Fruit fly (Drosophila melanogaster) whole organism, embryonic: ENCODE results near the gene CG6034.

Source experiments
- Adf1 ChIP-seq: fragments of 200-800 bp; sonication (Bioruptor generic); IDR thresholded peaks from 2 replicates; pipeline ENCODE4 v1.3.6; 2022; ENCODE audit warnings: missing biosample characterization, missing genetic modification characterization
- CG10267 ChIP-seq: fragments of 200-800 bp; sonication (Bioruptor generic); optimal IDR thresholded peaks from 2 replicates; lab custom pipeline; 2018; ENCODE audit warnings: missing biosample characterization, mild to moderate bottlenecking, missing genetic modification characterization, moderate library complexity
- CG10321 ChIP-seq: fragments of 200-800 bp; sonication (Bioruptor generic); IDR thresholded peaks from 2 replicates; pipeline ENCODE4 v1.3.6; 2022; ENCODE audit warnings: missing biosample characterization, missing genetic modification characterization
- CG11247 ChIP-seq: fragments of 200-800 bp; sonication (Bioruptor generic); IDR thresholded peaks from 2 replicates; pipeline ENCODE4 v1.3.6; 2022; ENCODE audit warnings: missing biosample characterization, missing genetic modification characterization
- CG12299 ChIP-seq: fragments of 200-800 bp; sonication (Bioruptor generic); optimal IDR thresholded peaks from 2 replicates; lab custom pipeline; 2018; ENCODE audit warnings: missing biosample characterization, mild to moderate bottlenecking, missing genetic modification characterization
- CG13123 ChIP-seq: fragments of 200-800 bp; sonication (Bioruptor generic); optimal IDR thresholded peaks from 2 replicates; lab custom pipeline; 2016; ENCODE audit warnings: missing biosample characterization, missing genetic modification characterization
- CG14860 ChIP-seq: fragments of 200-800 bp; sonication (Bioruptor generic); IDR thresholded peaks from 3 replicates; pipeline ENCODE4 v1.3.6; 2022; ENCODE audit warnings: missing biosample characterization, missing genetic modification characterization; ENCODE audit not compliant: partially characterized antibody
- CG15011 ChIP-seq: fragments of 200-800 bp; sonication (Bioruptor generic); optimal IDR thresholded peaks from 3 replicates; lab custom pipeline; 2018; ENCODE audit warnings: missing biosample characterization, mild to moderate bottlenecking, missing genetic modification characterization
- CG15269 ChIP-seq: fragments of 200-800 bp; sonication (Bioruptor generic); optimal IDR thresholded peaks from 2 replicates; lab custom pipeline; 2018; ENCODE audit warnings: missing biosample characterization, mild to moderate bottlenecking, missing genetic modification characterization, moderate library complexity
- CG17385 ChIP-seq: fragments of 200-800 bp; sonication (Bioruptor generic); optimal IDR thresholded peaks from 3 replicates; lab custom pipeline; 2018; ENCODE audit warnings: missing biosample characterization, mild to moderate bottlenecking, missing genetic modification characterization
- CG17568 ChIP-seq: fragments of 200-800 bp; sonication (Bioruptor generic); optimal IDR thresholded peaks from 2 replicates; lab custom pipeline; 2018; ENCODE audit warnings: missing biosample characterization, mild to moderate bottlenecking, missing genetic modification characterization, moderate library complexity
- CG17912 ChIP-seq: fragments of 200-800 bp; sonication (Bioruptor generic); optimal IDR thresholded peaks from 2 replicates; lab custom pipeline; 2018; ENCODE audit warnings: missing biosample characterization, mild to moderate bottlenecking, missing genetic modification characterization
- CG30403 ChIP-seq: fragments of 200-800 bp; sonication (Bioruptor generic); optimal IDR thresholded peaks from 3 replicates; lab custom pipeline; 2016; ENCODE audit warnings: missing biosample characterization, missing genetic modification characterization
- CG32767 ChIP-seq: fragments of 200-800 bp; sonication (Bioruptor generic); IDR thresholded peaks from 2 replicates; pipeline ENCODE4 v1.3.6; 2022; ENCODE audit warnings: missing biosample characterization, missing genetic modification characterization
- CG32772 ChIP-seq: fragments of 200-800 bp; sonication (Bioruptor generic); IDR thresholded peaks from 2 replicates; pipeline ENCODE4 v1.3.6; 2022; ENCODE audit warnings: missing biosample characterization, missing genetic modification characterization
- CG3281 ChIP-seq: fragments of 200-800 bp; sonication (Bioruptor generic); optimal IDR thresholded peaks from 3 replicates; lab custom pipeline; 2017; ENCODE audit warnings: missing biosample characterization, mild to moderate bottlenecking, missing genetic modification characterization
- CG4404 ChIP-seq: fragments of 200-800 bp; sonication (Bioruptor generic); IDR thresholded peaks from 2 replicates; pipeline ENCODE4 v1.3.6; 2022; ENCODE audit warnings: missing biosample characterization, missing genetic modification characterization
- CG6175 ChIP-seq: fragments of 200-800 bp; sonication (Bioruptor generic); IDR thresholded peaks from 3 replicates; pipeline ENCODE4 v1.3.6; 2022; ENCODE audit warnings: missing biosample characterization, missing genetic modification characterization
- CG6689 ChIP-seq: fragments of 200-800 bp; sonication (Bioruptor generic); IDR thresholded peaks from 2 replicates; pipeline ENCODE4 v1.3.6; 2022; ENCODE audit warnings: missing biosample characterization, missing genetic modification characterization
- CG6765 ChIP-seq: fragments of 200-800 bp; sonication (Bioruptor generic); optimal IDR thresholded peaks from 3 replicates; lab custom pipeline; 2017; ENCODE audit warnings: missing biosample characterization, mild to moderate bottlenecking, missing genetic modification characterization
- CG6791 ChIP-seq: fragments of 200-800 bp; sonication (Bioruptor generic); IDR thresholded peaks from 3 replicates; pipeline ENCODE4 v1.3.6; 2022; ENCODE audit warnings: missing biosample characterization, missing genetic modification characterization; ENCODE audit not compliant: partially characterized antibody
- CG7357 ChIP-seq: fragments of 200-800 bp; sonication (Bioruptor generic); IDR thresholded peaks from 3 replicates; pipeline ENCODE4 v1.3.6; 2022; ENCODE audit warnings: missing biosample characterization, missing genetic modification characterization
- CG7987 ChIP-seq: fragments of 200-800 bp; sonication (Bioruptor generic); optimal IDR thresholded peaks from 2 replicates; lab custom pipeline; 2018; ENCODE audit warnings: missing biosample characterization, mild to moderate bottlenecking, missing genetic modification characterization, moderate library complexity
- CG8281 ChIP-seq: fragments of 200-800 bp; sonication (Bioruptor generic); optimal IDR thresholded peaks from 2 replicates; lab custom pipeline; 2018; ENCODE audit warnings: missing biosample characterization, mild to moderate bottlenecking, missing genetic modification characterization, moderate library complexity
- CG8478 ChIP-seq: fragments of >200 bp; optimal IDR thresholded peaks from 2 replicates; lab custom pipeline; 2018
- CrebB ChIP-seq: fragments of 200-800 bp; sonication (Bioruptor generic); optimal IDR thresholded peaks from 3 replicates; lab custom pipeline; 2018; ENCODE audit warnings: missing biosample characterization, mild to moderate bottlenecking, missing genetic modification characterization
- D ChIP-seq, 2 experiments: fragments of 200-800 bp in 1 of 2; fragments of >200 bp in 1 of 2; sonication (Bioruptor generic) in 1 of 2; optimal IDR thresholded peaks; 2 replicates in 1 of 2; 3 replicates in 1 of 2; lab custom pipeline; 2017; ENCODE audit warnings: mild to moderate bottlenecking in 1 of 2, missing biosample characterization in 1 of 2, missing genetic modification characterization in 1 of 2, missing genetic modification reagents in 1 of 2
- Fer3 ChIP-seq: fragments of 200-800 bp; sonication (Bioruptor generic); optimal IDR thresholded peaks from 2 replicates; lab custom pipeline; 2018; ENCODE audit warnings: missing biosample characterization, mild to moderate bottlenecking, missing genetic modification characterization, moderate library complexity
- Hr51 ChIP-seq, 2 experiments: fragments of 200-800 bp; sonication (Bioruptor generic); optimal IDR thresholded peaks; 2 replicates in 1 of 2; 3 replicates in 1 of 2; lab custom pipeline; 2016 to 2018; ENCODE audit warnings: missing biosample characterization in 2 of 2, missing genetic modification characterization in 2 of 2, mild to moderate bottlenecking in 1 of 2, moderate library complexity in 1 of 2
- Hsf ChIP-seq: fragments of 200-800 bp; sonication (Bioruptor generic); optimal IDR thresholded peaks from 3 replicates; lab custom pipeline; 2016; ENCODE audit warnings: missing biosample characterization, missing genetic modification characterization
- Kr ChIP-seq: fragments of 200-800 bp; sonication (Bioruptor generic); optimal IDR thresholded peaks from 2 replicates; lab custom pipeline; 2017; ENCODE audit warnings: missing biosample characterization, mild to moderate bottlenecking, missing genetic modification characterization
- Mrtf ChIP-seq: fragments of 200-800 bp; sonication (Bioruptor generic); IDR thresholded peaks from 3 replicates; pipeline ENCODE4 v1.3.6; 2022; ENCODE audit warnings: missing biosample characterization, missing genetic modification characterization
- Poxn ChIP-seq: fragments of 200-800 bp; sonication (Bioruptor generic); IDR thresholded peaks from 2 replicates; pipeline ENCODE4 v1.3.6; 2022; ENCODE audit warnings: missing biosample characterization, missing genetic modification characterization
- Sin3A ChIP-seq: fragments of >200 bp; optimal IDR thresholded peaks from 2 replicates; lab custom pipeline; 2018
- Sry-δ ChIP-seq: fragments of 200-800 bp; sonication (Bioruptor generic); optimal IDR thresholded peaks from 2 replicates; lab custom pipeline; 2016; ENCODE audit warnings: missing biosample characterization, missing genetic modification characterization
- ab ChIP-seq: fragments of 200-800 bp; sonication (Bioruptor generic); optimal IDR thresholded peaks from 2 replicates; lab custom pipeline; 2016; ENCODE audit warnings: missing biosample characterization, missing genetic modification characterization
- crp ChIP-seq, 2 experiments: fragments of 200-800 bp; sonication (Bioruptor generic); optimal IDR thresholded peaks; 2 replicates in 1 of 2; 3 replicates in 1 of 2; lab custom pipeline; 2017; ENCODE audit warnings: missing biosample characterization in 2 of 2, missing genetic modification characterization in 2 of 2, mild to moderate bottlenecking in 1 of 2, moderate library complexity in 1 of 2
- dimm ChIP-seq: fragments of 200-800 bp; sonication (Bioruptor generic); IDR thresholded peaks from 2 replicates; pipeline ENCODE4 v1.3.6; 2022; ENCODE audit warnings: missing biosample characterization, missing genetic modification characterization
- eve ChIP-seq, 2 experiments: fragments of >200 bp; optimal IDR thresholded peaks; 2 replicates each; lab custom pipeline; 2017; ENCODE audit warnings: missing biosample characterization in 2 of 2, missing genetic modification characterization in 2 of 2
- ewg ChIP-seq: fragments of 200-800 bp; sonication (Bioruptor generic); optimal IDR thresholded peaks from 3 replicates; lab custom pipeline; 2017; ENCODE audit warnings: mild to moderate bottlenecking, missing biosample characterization, missing genetic modification reagents, missing genetic modification characterization
- hb ChIP-seq: fragments of 200-800 bp; sonication (Bioruptor generic); IDR thresholded peaks from 3 replicates; pipeline ENCODE4 v1.3.6; 2022; ENCODE audit warnings: missing biosample characterization, missing genetic modification characterization; ENCODE audit not compliant: partially characterized antibody
- her ChIP-seq: fragments of 200-800 bp; sonication (Bioruptor generic); optimal IDR thresholded peaks from 2 replicates; lab custom pipeline; 2016; ENCODE audit warnings: missing biosample characterization, missing genetic modification characterization
- lab ChIP-seq: fragments of 200-800 bp; sonication (Bioruptor generic); optimal IDR thresholded peaks from 3 replicates; lab custom pipeline; 2017; ENCODE audit warnings: missing biosample characterization, missing genetic modification characterization, mild to moderate bottlenecking, moderate library complexity, missing genetic modification reagents
- oc ChIP-seq: fragments of 200-800 bp; sonication (Bioruptor generic); optimal IDR thresholded peaks from 2 replicates; lab custom pipeline; 2018; ENCODE audit warnings: missing biosample characterization, mild to moderate bottlenecking, missing genetic modification characterization, moderate library complexity
- org-1 ChIP-seq: fragments of 200-800 bp; sonication (Bioruptor generic); optimal IDR thresholded peaks from 2 replicates; lab custom pipeline; 2017; ENCODE audit warnings: missing biosample characterization, missing genetic modification characterization
- pho ChIP-seq: fragments of 200-800 bp; sonication (Bioruptor generic); optimal IDR thresholded peaks from 2 replicates; lab custom pipeline; 2016; ENCODE audit warnings: missing biosample characterization, missing genetic modification characterization
- pnt ChIP-seq: fragments of 200-800 bp; sonication (Bioruptor generic); optimal IDR thresholded peaks from 3 replicates; lab custom pipeline; 2016; ENCODE audit warnings: missing biosample characterization, missing genetic modification characterization
- ranshi ChIP-seq: fragments of 200-800 bp; sonication (Bioruptor generic); IDR thresholded peaks from 2 replicates; pipeline ENCODE4 v1.3.6; 2022; ENCODE audit warnings: missing biosample characterization, missing genetic modification characterization
- schlank ChIP-seq: fragments of 200-800 bp; sonication (Bioruptor generic); optimal IDR thresholded peaks from 2 replicates; lab custom pipeline; 2018; ENCODE audit warnings: missing biosample characterization, mild to moderate bottlenecking, missing genetic modification characterization
- so ChIP-seq: fragments of 200-800 bp; sonication (Bioruptor generic); IDR thresholded peaks from 3 replicates; pipeline ENCODE4 v1.3.6; 2022; ENCODE audit warnings: missing biosample characterization, missing genetic modification characterization
- vnd ChIP-seq: fragments of 200-800 bp; sonication (Bioruptor generic); IDR thresholded peaks from 3 replicates; pipeline ENCODE4 v1.3.6; 2022; ENCODE audit warnings: missing biosample characterization, missing genetic modification characterization; ENCODE audit not compliant: partially characterized antibody

The CG6034 gene

dm6 chr3L:17791495-17791894, 44.8 kb upstream of the CG6034 start (continued):
- TF ChIP-seq Sin3A (lab: Kevin White, UChicago) = no peak
- TF ChIP-seq CG6175 (GFP tag; lab: Robert Waterston, UW) = no peak
- peak; percentile 12 for TF ChIP-seq org-1
- no peak for TF ChIP-seq crp (GFP tag; optimal IDR thresholded peaks at IDR 0.05; lab: Kevin White, UChicago)
- TF ChIP-seq oc = no peak
- TF ChIP-seq dimm (GFP tag; lab: Robert Waterston, UW) = no peak
- TF ChIP-seq so (GFP tag; lab: Robert Waterston, UW) = no peak
- peak; percentile 24 for TF ChIP-seq CG17385 (GFP tag; lab: Kevin White, UChicago)
- no peak for TF ChIP-seq eve (GFP tag; optimal IDR thresholded peaks at IDR 0.05; lab: Kevin White, UChicago)
- TF ChIP-seq CG11247 (GFP tag; lab: Robert Waterston, UW) = peak; percentile 49; the same call in 1 of the 2 replicates
- peak; percentile 63 for TF ChIP-seq CG17568 (GFP tag; lab: Kevin White, UChicago)
- TF ChIP-seq CG10321 (GFP tag; lab: Robert Waterston, UW) = no peak
- no peak for TF ChIP-seq CG15269 (tag; lab: Kevin White, UChicago)
- no peak for TF ChIP-seq Hr51 (GFP tag; optimal IDR thresholded peaks at IDR 0.05; lab: Kevin White, UChicago)
- TF ChIP-seq Hsf (GFP tag; lab: Kevin White, UChicago) = no peak
- TF ChIP-seq CG32767 (GFP tag; lab: Robert Waterston, UW) = no peak
- TF ChIP-seq CG3281 (GFP tag; lab: Kevin White, UChicago) = peak; percentile 88
- TF ChIP-seq ranshi (GFP tag; lab: Robert Waterston, UW) = no peak
- TF ChIP-seq CG15011 (GFP tag; lab: Kevin White, UChicago) = peak; percentile 62
- TF ChIP-seq pnt (GFP tag; lab: Kevin White, UChicago) = no peak
- TF ChIP-seq ab = no peak
- no peak for TF ChIP-seq CG8478 (lab: Kevin White, UChicago)
- no peak for TF ChIP-seq D (optimal IDR thresholded peaks at IDR 0.05; lab: Kevin White, UChicago)
- TF ChIP-seq D (GFP tag; optimal IDR thresholded peaks at IDR 0.05; lab: Kevin White, UChicago) = no peak
- no peak for TF ChIP-seq CG10267 (tag; lab: Kevin White, UChicago)
- TF ChIP-seq CG13123 = no peak
- no peak for TF ChIP-seq CG17912 (GFP tag; lab: Kevin White, UChicago)
- TF ChIP-seq her (GFP tag; lab: Kevin White, UChicago) = no peak
- peak; percentile 69 for TF ChIP-seq schlank (tag; lab: Kevin White, UChicago)
- no peak for TF ChIP-seq ewg (GFP tag; lab: Kevin White, UChicago)
- no peak for TF ChIP-seq CG30403 (GFP tag; lab: Kevin White, UChicago)
- TF ChIP-seq Poxn (GFP tag; lab: Robert Waterston, UW) = no peak
- TF ChIP-seq lab (GFP tag; lab: Kevin White, UChicago) = peak; percentile 94
- TF ChIP-seq CG8281 = no peak
- peak; percentile 53 for TF ChIP-seq CG12299
- peak; percentile 50; the same call in 1 of the 2 replicates for TF ChIP-seq Adf1 (GFP tag; lab: Robert Waterston, UW)
- no peak for TF ChIP-seq Mrtf
- no peak for TF ChIP-seq CG14860 (GFP tag; lab: Robert Waterston, UW)
- TF ChIP-seq CG7987 (GFP tag; lab: Kevin White, UChicago) = no peak
- TF ChIP-seq CG32772 = no peak
- TF ChIP-seq CG7357 = no peak
- TF ChIP-seq hb (GFP tag; lab: Robert Waterston, UW) = no peak
- no peak for TF ChIP-seq CG6791 (GFP tag; lab: Robert Waterston, UW)
- peak; percentile 39 for TF ChIP-seq pho
- no peak for TF ChIP-seq vnd (GFP tag; lab: Robert Waterston, UW)
- TF ChIP-seq CG4404 (GFP tag; lab: Robert Waterston, UW) = no peak
- peak; percentile 46 for TF ChIP-seq CrebB (tag; lab: Kevin White, UChicago)
- no peak for TF ChIP-seq Kr (GFP tag; lab: Kevin White, UChicago)
- no peak for TF ChIP-seq CG6689 (GFP tag; lab: Robert Waterston, UW)
- no peak for TF ChIP-seq Sry-δ (GFP tag; lab: Kevin White, UChicago)
- TF ChIP-seq CG6765 (GFP tag; lab: Kevin White, UChicago) = peak; percentile 66
- TF ChIP-seq Fer3 (tag; lab: Kevin White, UChicago) = peak; percentile 81
